Worm (Caenorhabditis elegans) whole organism, L2 larva: Measurements from ENCODE around the gene C44C1.1.

ENCODE experiments used
- C34F6.9 ChIP-seq: fragments of 150-350 bp; optimal IDR thresholded peaks from 2 replicates; lab custom pipeline; 2014; ENCODE audit warnings: missing biosample characterization, missing genetic modification characterization
- F13H6.1 ChIP-seq: sonication (generic microtip); optimal IDR thresholded peaks from 2 replicates; lab custom pipeline; 2016; ENCODE audit warnings: missing genetic modification characterization, missing compliant biosample characterization
- R02D3.7 ChIP-seq: fragments of 150-350 bp; optimal IDR thresholded peaks from 2 replicates; lab custom pipeline; 2014; ENCODE audit warnings: missing biosample characterization, missing genetic modification characterization
- Y55F3AM.14 ChIP-seq: fragments of 200-800 bp; sonication (Bioruptor generic); optimal IDR thresholded peaks from 2 replicates; lab custom pipeline; 2018; ENCODE audit warnings: mild to moderate bottlenecking, missing genetic modification characterization, missing compliant biosample characterization
- aly-2 ChIP-seq: fragments of 150-350 bp; optimal IDR thresholded peaks from 2 replicates; lab custom pipeline; 2014; ENCODE audit warnings: missing biosample characterization, missing genetic modification characterization
- ama-1 ChIP-seq: fragments of 150-350 bp; optimal IDR thresholded peaks from 2 replicates; lab custom pipeline; 2018; ENCODE audit warnings: inconsistent platforms
- crh-2 ChIP-seq: sonication (generic microtip); optimal IDR thresholded peaks from 2 replicates; lab custom pipeline; 2017; ENCODE audit warnings: missing biosample characterization, missing genetic modification characterization
- dmd-4 ChIP-seq: sonication (generic microtip); optimal IDR thresholded peaks from 2 replicates; lab custom pipeline; 2017; ENCODE audit warnings: missing biosample characterization, missing genetic modification characterization
- egl-27 ChIP-seq: sonication (generic microtip); optimal IDR thresholded peaks from 3 replicates; lab custom pipeline; 2017; ENCODE audit warnings: missing biosample characterization, missing genetic modification reagents, missing genetic modification characterization
- elt-3 ChIP-seq: sonication (generic microtip); optimal IDR thresholded peaks from 2 replicates; lab custom pipeline; 2017; ENCODE audit warnings: missing biosample characterization, missing genetic modification characterization
- fos-1 ChIP-seq: fragments of 150-350 bp; optimal IDR thresholded peaks from 2 replicates; lab custom pipeline; 2014; ENCODE audit warnings: missing biosample characterization, missing genetic modification characterization
- gmeb-1 ChIP-seq: fragments of 150-350 bp; optimal IDR thresholded peaks from 2 replicates; lab custom pipeline; 2014; ENCODE audit warnings: missing biosample characterization, missing genetic modification characterization
- lin-11 ChIP-seq: fragments of 150-350 bp; sonication (generic microtip); optimal IDR thresholded peaks from 2 replicates; lab custom pipeline; 2014; ENCODE audit warnings: missing biosample characterization, missing genetic modification characterization, inconsistent platforms, mixed read lengths
- lin-13 ChIP-seq: fragments of 150-350 bp; optimal IDR thresholded peaks from 2 replicates; lab custom pipeline; 2014; ENCODE audit warnings: missing biosample characterization, missing genetic modification reagents, missing genetic modification characterization
- lsy-2 ChIP-seq, 2 experiments: fragments of 150-350 bp in 1 of 2; sonication (generic microtip) in 1 of 2; optimal IDR thresholded peaks; 2 replicates each; lab custom pipeline; 2014 to 2017; ENCODE audit warnings: missing biosample characterization in 2 of 2, missing genetic modification characterization in 2 of 2
- mab-5 ChIP-seq: fragments of 150-350 bp; optimal IDR thresholded peaks from 2 replicates; lab custom pipeline; 2014; ENCODE audit warnings: missing biosample characterization, missing genetic modification characterization
- mbf-1 ChIP-seq: sonication (generic microtip); optimal IDR thresholded peaks from 2 replicates; lab custom pipeline; 2017; ENCODE audit warnings: missing biosample characterization, missing genetic modification characterization
- mdl-1 ChIP-seq, 2 experiments: fragments of 150-350 bp in 1 of 2; sonication (generic microtip) in 1 of 2; optimal IDR thresholded peaks; 2 replicates each; lab custom pipeline; 2017; ENCODE audit warnings: missing biosample characterization in 2 of 2, missing genetic modification characterization in 2 of 2
- nhr-11 ChIP-seq: fragments of 150-350 bp; optimal IDR thresholded peaks from 2 replicates; lab custom pipeline; 2014; ENCODE audit warnings: missing biosample characterization, missing genetic modification characterization
- nhr-12 ChIP-seq: fragments of 150-350 bp; optimal IDR thresholded peaks from 2 replicates; lab custom pipeline; 2014; ENCODE audit warnings: missing biosample characterization, missing genetic modification characterization
- nhr-129 ChIP-seq: fragments of 150-350 bp; optimal IDR thresholded peaks from 2 replicates; lab custom pipeline; 2014; ENCODE audit warnings: missing biosample characterization, missing genetic modification characterization
- nhr-23 ChIP-seq: fragments of 150-350 bp; optimal IDR thresholded peaks from 2 replicates; lab custom pipeline; 2014; ENCODE audit warnings: missing biosample characterization, missing genetic modification reagents, missing genetic modification characterization
- nhr-237 ChIP-seq: fragments of 150-350 bp; optimal IDR thresholded peaks from 2 replicates; lab custom pipeline; 2014; ENCODE audit warnings: missing biosample characterization, missing genetic modification characterization
- nhr-25 ChIP-seq: fragments of 150-350 bp; sonication (generic microtip); optimal IDR thresholded peaks from 3 replicates; lab custom pipeline; 2014; ENCODE audit warnings: missing biosample characterization, missing genetic modification characterization
- peb-1 ChIP-seq: fragments of 150-350 bp; optimal IDR thresholded peaks from 2 replicates; lab custom pipeline; 2014; ENCODE audit warnings: missing biosample characterization, missing genetic modification characterization
- skn-1 ChIP-seq: sonication (generic microtip); optimal IDR thresholded peaks from 2 replicates; lab custom pipeline; 2017; ENCODE audit warnings: missing biosample characterization, missing genetic modification characterization
- sma-3 ChIP-seq: sonication (generic microtip); optimal IDR thresholded peaks from 2 replicates; lab custom pipeline; 2016; ENCODE audit warnings: missing genetic modification reagents, missing genetic modification characterization, missing compliant biosample characterization
- sma-9 ChIP-seq, 2 experiments: fragments of 150-350 bp in 1 of 2; sonication (generic microtip) in 1 of 2; optimal IDR thresholded peaks; 2 replicates each; lab custom pipeline; 2014 to 2016; ENCODE audit warnings: missing genetic modification characterization in 2 of 2, mild to moderate bottlenecking in 1 of 2, missing biosample characterization in 1 of 2, missing compliant biosample characterization in 1 of 2, missing genetic modification reagents in 1 of 2, moderate library complexity in 1 of 2
- snpc-4 ChIP-seq: fragments of 150-350 bp; optimal IDR thresholded peaks from 2 replicates; lab custom pipeline; 2014; ENCODE audit warnings: missing biosample characterization, missing genetic modification characterization
- unc-39 ChIP-seq: fragments of 150-350 bp; optimal IDR thresholded peaks from 2 replicates; lab custom pipeline; 2014; ENCODE audit warnings: missing biosample characterization, missing genetic modification characterization
- unc-55 ChIP-seq: fragments of 150-350 bp; sonication (generic microtip); optimal IDR thresholded peaks from 3 replicates; lab custom pipeline; 2014; ENCODE audit warnings: missing biosample characterization, missing genetic modification reagents, missing genetic modification characterization
- zag-1 ChIP-seq: fragments of 150-350 bp; optimal IDR thresholded peaks from 2 replicates; lab custom pipeline; 2014; ENCODE audit warnings: missing biosample characterization, missing genetic modification characterization
- ztf-1 ChIP-seq: fragments of 200-800 bp; sonication (Bioruptor generic); conservative IDR thresholded peaks from 2 replicates; pipeline ENCODE4 v1.3.6; 2022; ENCODE audit warnings: missing genetic modification characterization, missing compliant biosample characterization
- ztf-11 ChIP-seq: sonication (generic microtip); optimal IDR thresholded peaks from 2 replicates; lab custom pipeline; 2017; ENCODE audit warnings: missing biosample characterization, missing genetic modification characterization
- ztf-4 ChIP-seq: fragments of 150-350 bp; optimal IDR thresholded peaks from 2 replicates; lab custom pipeline; 2014; ENCODE audit warnings: missing biosample characterization, missing genetic modification characterization

C44C1.1 gene

ce11 chrX:960139-960538 lies 20.4 kb upstream of the C44C1.1 start:
- no peak for TF ChIP-seq crh-2 (tag; lab: Kevin White, UChicago)
- no peak for TF ChIP-seq F13H6.1 (tag; lab: Kevin White, UChicago)
- TF ChIP-seq sma-3 (GFP tag; lab: Kevin White, UChicago) = no peak
- TF ChIP-seq egl-27 = no peak
- no peak for TF ChIP-seq R02D3.7 (tag; lab: Kevin White, UChicago)
- TF ChIP-seq Y55F3AM.14 (GFP tag; lab: Kevin White, UChicago) = no peak
- TF ChIP-seq unc-55 (GFP tag; lab: Kevin White, UChicago) = no peak
- TF ChIP-seq nhr-23 (tag; lab: Kevin White, UChicago) = no peak
- no peak for TF ChIP-seq snpc-4 (tag; lab: Kevin White, UChicago)
- TF ChIP-seq mab-5 (tag; lab: Kevin White, UChicago) = no peak
- TF ChIP-seq ama-1 (lab: Kevin White, UChicago) = no peak

ce11 chrX:963171-963570 lies 17.4 kb upstream of the C44C1.1 start, which contains the start of gene ncs-1:
ncs-1 (minus strand) TSS chrX:963271.
- TF ChIP-seq dmd-4 (tag; lab: Kevin White, UChicago) (no peak), peb-1 (tag; lab: Kevin White, UChicago) (no peak), nhr-237 (tag; lab: Kevin White, UChicago) (no peak)

- no peak for TF ChIP-seq peb-1 (tag; lab: Kevin White, UChicago)
- no peak for TF ChIP-seq ama-1 (lab: Kevin White, UChicago)
- no peak for TF ChIP-seq mdl-1 (tag; optimal IDR thresholded peaks at IDR 0.05; lab: Kevin White, UChicago)
- TF ChIP-seq elt-3 = no peak
- no peak for TF ChIP-seq ztf-1 (GFP tag; lab: Robert Waterston, UW)
- no peak for TF ChIP-seq nhr-12
- TF ChIP-seq nhr-11 (tag; lab: Kevin White, UChicago) = no peak
- TF ChIP-seq snpc-4 (tag; lab: Kevin White, UChicago) = no peak
- no peak for TF ChIP-seq ztf-11
- TF ChIP-seq zag-1 = no peak
- peak; percentile 42 for TF ChIP-seq sma-3 (GFP tag; lab: Kevin White, UChicago)
- no peak for TF ChIP-seq egl-27
- no peak for TF ChIP-seq lsy-2 (tag; optimal IDR thresholded peaks at IDR 0.05; lab: Kevin White, UChicago)
- TF ChIP-seq nhr-129 (tag; lab: Kevin White, UChicago) = peak; percentile 31
Measured at ce11 chrX:970072-970471, 10.5 kb upstream of the C44C1.1 start, which contains the start of gene C44C1.6. C44C1.6 (minus strand) TSS chrX:970270.

ce11 chrX:974499-975235 lies 5.9 kb upstream of the C44C1.1 start, which contains the start of gene vps-45:
vps-45 (minus strand) TSS chrX:974848.
- TF ChIP-seq nhr-129 (tag; lab: Kevin White, UChicago) = peak; percentile 54
- peak; percentile 1 for TF ChIP-seq nhr-25 (tag; lab: Kevin White, UChicago)
- no peak for TF ChIP-seq mdl-1 (tag; optimal IDR thresholded peaks at IDR 0.05; lab: Kevin White, UChicago)
- TF ChIP-seq gmeb-1 = no peak
- peak; percentile 39 for TF ChIP-seq snpc-4 (tag; lab: Kevin White, UChicago)
- peak; percentile 36 for TF ChIP-seq sma-9 (GFP tag; optimal IDR thresholded peaks at IDR 0.05; lab: Kevin White, UChicago)
- TF ChIP-seq sma-9 (tag; optimal IDR thresholded peaks at IDR 0.05; lab: Kevin White, UChicago) = no peak
- peak; percentile 57 for TF ChIP-seq C34F6.9
- TF ChIP-seq fos-1 (tag; lab: Kevin White, UChicago) = peak; percentile 34
- peak; percentile 33 for TF ChIP-seq crh-2 (tag; lab: Kevin White, UChicago)
- TF ChIP-seq F13H6.1 (tag; lab: Kevin White, UChicago) = peak; percentile 14
- TF ChIP-seq unc-55 (GFP tag; lab: Kevin White, UChicago) = peak; percentile 75
- TF ChIP-seq zag-1 = peak; percentile 1
- no peak for TF ChIP-seq unc-39 (tag; lab: Kevin White, UChicago)
- TF ChIP-seq mbf-1 (tag; lab: Kevin White, UChicago) = no peak
- TF ChIP-seq mab-5 (tag; lab: Kevin White, UChicago) = no peak
- TF ChIP-seq aly-2 = no peak
- TF ChIP-seq skn-1 (tag; lab: Kevin White, UChicago) = no peak
- peak; percentile 44 for TF ChIP-seq lin-11 (tag; lab: Kevin White, UChicago)
- TF ChIP-seq lin-13 (GFP tag; lab: Kevin White, UChicago) = peak; percentile 30
- no peak for TF ChIP-seq nhr-23 (tag; lab: Kevin White, UChicago)
- no peak for TF ChIP-seq ztf-4 (tag; lab: Kevin White, UChicago)
